Worm (Caenorhabditis elegans) whole organism, young adult: Measurements from ENCODE around the gene C27B7.2.

Experiments used
- B0035.1 ChIP-seq: sonication (generic microtip); optimal IDR thresholded peaks from 2 replicates; lab custom pipeline; 2016; ENCODE audit warnings: missing genetic modification characterization, mild to moderate bottlenecking, missing compliant biosample characterization, missing genotype, missing genetic modification reagents
- C17E4.6 ChIP-seq: fragments of 200-800 bp; sonication (Bioruptor generic); IDR thresholded peaks from 2 replicates; pipeline ENCODE4 v1.3.6; 2022; ENCODE audit warnings: missing genetic modification reagents, missing genetic modification characterization, missing compliant biosample characterization
- D2030.7 ChIP-seq: fragments of 200-800 bp; sonication (Bioruptor generic); IDR thresholded peaks from 2 replicates; pipeline ENCODE4 v1.3.6; 2022; ENCODE audit warnings: missing genetic modification reagents, missing genetic modification characterization, missing compliant biosample characterization
- F10E7.11 ChIP-seq: sonication (generic microtip); optimal IDR thresholded peaks from 2 replicates; lab custom pipeline; 2017; ENCODE audit warnings: mild to moderate bottlenecking, missing genetic modification characterization, moderate library complexity, missing compliant biosample characterization
- F23B12.7 ChIP-seq: sonication (generic microtip); optimal IDR thresholded peaks from 2 replicates; lab custom pipeline; 2017; ENCODE audit warnings: missing genetic modification characterization, mild to moderate bottlenecking, missing compliant biosample characterization, antibody characterized with exemption, moderate library complexity; ENCODE audit not compliant: insufficient read depth
- F39B2.1 ChIP-seq: fragments of 200-800 bp; sonication (Bioruptor generic); IDR thresholded peaks from 2 replicates; pipeline ENCODE4 v1.3.6; 2022; ENCODE audit warnings: missing genetic modification reagents, missing genetic modification characterization, missing compliant biosample characterization
- F57A8.1 ChIP-seq: fragments of 200-800 bp; sonication (Bioruptor generic); optimal IDR thresholded peaks from 2 replicates; lab custom pipeline; 2018; ENCODE audit warnings: mild to moderate bottlenecking, missing genetic modification characterization, moderate library complexity, missing compliant biosample characterization
- T26A5.8 ChIP-seq: sonication (generic microtip); optimal IDR thresholded peaks from 2 replicates; lab custom pipeline; 2016; ENCODE audit warnings: missing genetic modification characterization, missing compliant biosample characterization
- Y67H2A.10 ChIP-seq: fragments of 200-800 bp; sonication (Bioruptor generic); conservative IDR thresholded peaks from 2 replicates; pipeline ENCODE4 v1.3.6; 2022; ENCODE audit warnings: missing genetic modification reagents, missing genetic modification characterization, missing compliant biosample characterization
- ama-1 ChIP-seq, 3 experiments: fragments of 150-350 bp in 1 of 3; sonication (generic microtip) in 2 of 3; optimal IDR thresholded peaks; 2 replicates each; lab custom pipeline; 2014 to 2018; ENCODE audit warnings: missing biosample characterization in 2 of 3, missing genetic modification characterization in 2 of 3, missing genetic modification reagents in 2 of 3
- aptf-2 ChIP-seq: fragments of 200-800 bp; sonication (Bioruptor generic); conservative IDR thresholded peaks from 2 replicates; pipeline ENCODE4 v1.3.6; 2022; ENCODE audit warnings: missing genetic modification reagents, missing genetic modification characterization, missing compliant biosample characterization
- attf-3 ChIP-seq: fragments of 200-800 bp; sonication (Bioruptor generic); conservative IDR thresholded peaks from 2 replicates; pipeline ENCODE4 v1.3.6; 2022; ENCODE audit warnings: missing genetic modification reagents, missing genetic modification characterization, missing compliant biosample characterization
- attf-6 ChIP-seq: fragments of 200-800 bp; sonication (Bioruptor generic); IDR thresholded peaks from 2 replicates; pipeline ENCODE4 v1.3.6; 2022; ENCODE audit warnings: missing genetic modification reagents, missing genetic modification characterization, missing compliant biosample characterization
- bed-1 ChIP-seq: fragments of 200-800 bp; sonication (Bioruptor generic); IDR thresholded peaks from 2 replicates; pipeline ENCODE4 v1.3.6; 2022; ENCODE audit warnings: missing genetic modification reagents, missing genetic modification characterization, missing compliant biosample characterization
- cebp-1 ChIP-seq, 2 experiments: fragments of 200-800 bp in 1 of 2; sonication (Bioruptor generic) in 1 of 2; sonication (generic microtip) in 1 of 2; IDR thresholded peaks in 1 of 2; optimal IDR thresholded peaks in 1 of 2; 2 replicates each; pipeline versions ENCODE4 v1.3.6 to Lab custom; 2017 to 2022; ENCODE audit warnings: missing compliant biosample characterization in 2 of 2, missing genetic modification characterization in 2 of 2, mild to moderate bottlenecking in 1 of 2, missing genetic modification reagents in 1 of 2, moderate library complexity in 1 of 2
- ceh-100 ChIP-seq: fragments of 200-800 bp; sonication (Bioruptor generic); IDR thresholded peaks from 2 replicates; pipeline ENCODE4 v1.3.6; 2022; ENCODE audit warnings: missing genetic modification reagents, missing genetic modification characterization, missing compliant biosample characterization
- ceh-40 ChIP-seq: fragments of 200-800 bp; sonication (Bioruptor generic); IDR thresholded peaks from 2 replicates; pipeline ENCODE4 v1.3.6; 2022; ENCODE audit warnings: missing genetic modification characterization, missing compliant biosample characterization
- ets-4 ChIP-seq: fragments of 200-800 bp; sonication (Bioruptor generic); optimal IDR thresholded peaks from 2 replicates; lab custom pipeline; 2018; ENCODE audit warnings: mild to moderate bottlenecking, missing genetic modification characterization, missing compliant biosample characterization
- gei-17 ChIP-seq: fragments of 200-800 bp; sonication (Bioruptor generic); optimal IDR thresholded peaks from 2 replicates; lab custom pipeline; 2018; ENCODE audit warnings: mild to moderate bottlenecking, missing genetic modification characterization, missing compliant biosample characterization
- hlh-12 ChIP-seq: sonication (generic microtip); optimal IDR thresholded peaks from 2 replicates; lab custom pipeline; 2016; ENCODE audit warnings: missing genetic modification characterization, missing compliant biosample characterization
- hmg-1.2 ChIP-seq: fragments of 200-800 bp; sonication (Bioruptor generic); IDR thresholded peaks from 2 replicates; pipeline ENCODE4 v1.3.6; 2022; ENCODE audit warnings: missing genetic modification reagents, missing genetic modification characterization, missing compliant biosample characterization
- hrde-1 ChIP-seq: sonication (generic microtip); optimal IDR thresholded peaks from 2 replicates; lab custom pipeline; 2016; ENCODE audit warnings: missing genetic modification characterization, mild to moderate bottlenecking, missing compliant biosample characterization, moderate library complexity, missing genotype, missing genetic modification reagents, borderline replicate concordance
- let-607 ChIP-seq, 2 experiments: fragments of 200-800 bp in 1 of 2; sonication (Bioruptor generic) in 1 of 2; sonication (generic microtip) in 1 of 2; optimal IDR thresholded peaks; 2 replicates each; lab custom pipeline; 2016 to 2018; ENCODE audit warnings: mild to moderate bottlenecking in 2 of 2, missing compliant biosample characterization in 2 of 2, missing genetic modification characterization in 2 of 2, moderate library complexity in 2 of 2, missing genotype in 1 of 2
- lir-1 ChIP-seq: fragments of 200-800 bp; sonication (Bioruptor generic); conservative IDR thresholded peaks from 2 replicates; pipeline ENCODE4 v1.3.6; 2022; ENCODE audit warnings: missing genetic modification reagents, missing genetic modification characterization, missing compliant biosample characterization
- lsy-27 ChIP-seq: sonication (generic microtip); optimal IDR thresholded peaks from 2 replicates; lab custom pipeline; 2017; ENCODE audit warnings: missing genetic modification characterization, mild to moderate bottlenecking, missing compliant biosample characterization, antibody characterized with exemption, missing genotype, borderline replicate concordance; ENCODE audit not compliant: insufficient read depth
- madf-3 ChIP-seq: fragments of 200-800 bp; sonication (Bioruptor generic); IDR thresholded peaks from 2 replicates; pipeline ENCODE4 v1.3.6; 2022; ENCODE audit warnings: missing genetic modification reagents, missing genetic modification characterization, missing compliant biosample characterization
- madf-8 ChIP-seq: fragments of 200-800 bp; sonication (Bioruptor generic); conservative IDR thresholded peaks from 2 replicates; pipeline ENCODE4 v1.3.6; 2022; ENCODE audit warnings: missing genetic modification reagents, missing genetic modification characterization, missing compliant biosample characterization
- mel-28 ChIP-seq: sonication (generic microtip); optimal IDR thresholded peaks from 2 replicates; lab custom pipeline; 2016; ENCODE audit warnings: borderline replicate concordance, mild to moderate bottlenecking, missing genetic modification characterization, missing compliant biosample characterization
- nfyb-1 ChIP-seq: fragments of 200-800 bp; sonication (Bioruptor generic); IDR thresholded peaks from 2 replicates; pipeline ENCODE4 v1.3.6; 2022; ENCODE audit warnings: missing genetic modification reagents, missing genetic modification characterization, missing compliant biosample characterization
- nhr-90 ChIP-seq: sonication (generic microtip); optimal IDR thresholded peaks from 2 replicates; lab custom pipeline; 2016; ENCODE audit warnings: missing genotype, mild to moderate bottlenecking, missing genetic modification characterization, missing compliant biosample characterization
- pha-4 ChIP-seq: fragments of 150-350 bp; sonication (generic microtip); optimal IDR thresholded peaks from 2 replicates; lab custom pipeline; 2014; ENCODE audit warnings: missing biosample characterization, missing genetic modification reagents, missing genetic modification characterization
- snpc-4 ChIP-seq, 5 experiments: fragments of 150-350 bp in 1 of 5; sonication (generic microtip) in 4 of 5; optimal IDR thresholded peaks; 2 replicates each; lab custom pipeline; 2014 to 2018; ENCODE audit warnings: missing genetic modification characterization in 5 of 5, missing biosample characterization in 3 of 5, antibody characterized with exemption in 2 of 5, mild to moderate bottlenecking in 2 of 5, missing compliant biosample characterization in 2 of 5, missing genotype in 2 of 5, moderate library complexity in 2 of 5, missing genetic modification reagents in 1 of 5
- somi-1 ChIP-seq: fragments of 200-800 bp; sonication (Bioruptor generic); optimal IDR thresholded peaks from 2 replicates; lab custom pipeline; 2018; ENCODE audit warnings: mild to moderate bottlenecking, missing genetic modification characterization, missing compliant biosample characterization
- sptf-2 ChIP-seq: fragments of 200-800 bp; sonication (Bioruptor generic); optimal IDR thresholded peaks from 2 replicates; lab custom pipeline; 2018; ENCODE audit warnings: mild to moderate bottlenecking, missing genetic modification characterization, missing compliant biosample characterization
- tlf-1 ChIP-seq: fragments of 200-800 bp; sonication (Bioruptor generic); optimal IDR thresholded peaks from 2 replicates; lab custom pipeline; 2018; ENCODE audit warnings: mild to moderate bottlenecking, missing genetic modification characterization, missing compliant biosample characterization
- unc-62 ChIP-seq: fragments of 150-350 bp; optimal IDR thresholded peaks from 2 replicates; lab custom pipeline; 2014; ENCODE audit warnings: missing biosample characterization, missing genetic modification reagents, missing genetic modification characterization
- xnd-1 ChIP-seq: sonication (generic microtip); optimal IDR thresholded peaks from 2 replicates; lab custom pipeline; 2016; ENCODE audit warnings: missing genotype, missing genetic modification reagents, missing genetic modification characterization, missing compliant biosample characterization
- ztf-18 ChIP-seq: sonication (generic microtip); optimal IDR thresholded peaks from 2 replicates; lab custom pipeline; 2016; ENCODE audit warnings: missing genotype, mild to moderate bottlenecking, missing genetic modification characterization, missing compliant biosample characterization
- ztf-22 ChIP-seq: fragments of 200-800 bp; sonication (Bioruptor generic); optimal IDR thresholded peaks from 2 replicates; lab custom pipeline; 2018; ENCODE audit warnings: mild to moderate bottlenecking, missing genetic modification characterization, moderate library complexity, missing compliant biosample characterization
- ztf-26 ChIP-seq: sonication (generic microtip); optimal IDR thresholded peaks from 2 replicates; lab custom pipeline; 2017; ENCODE audit warnings: missing genetic modification characterization, missing compliant biosample characterization
- ztf-28 ChIP-seq: fragments of 200-800 bp; sonication (Bioruptor generic); IDR thresholded peaks from 2 replicates; pipeline ENCODE4 v1.3.6; 2022; ENCODE audit warnings: missing genetic modification reagents, missing genetic modification characterization, missing compliant biosample characterization

The C27B7.2 gene

ce11 chrIV:8923381-8923780, 30.7 kb downstream of the C27B7.2 start (continued):
- TF ChIP-seq ztf-18 (tag; lab: Kevin White, UChicago) = peak; percentile 94
- TF ChIP-seq aptf-2 = no peak
- no peak for TF ChIP-seq somi-1 (GFP tag; lab: Kevin White, UChicago)
- TF ChIP-seq ztf-22 (GFP tag; lab: Kevin White, UChicago) = no peak
- no peak for TF ChIP-seq ceh-40 (GFP tag; lab: Robert Waterston, UW)
- no peak for TF ChIP-seq lsy-27
- no peak for TF ChIP-seq ama-1 (optimal IDR thresholded peaks at IDR 0.05; lab: Kevin White, UChicago)
- TF ChIP-seq ama-1 (GFP tag; optimal IDR thresholded peaks at IDR 0.05; lab: Kevin White, UChicago) = no peak

ce11 chrIV:8924126-8924525, 31.5 kb downstream of the C27B7.2 start:
- TF ChIP-seq madf-3 (GFP tag; lab: Robert Waterston, UW) (no peak), tlf-1 (no peak), T26A5.8 (tag; lab: Kevin White, UChicago) (no peak), nhr-90 (tag; lab: Kevin White, UChicago) (no peak)

DNA sequence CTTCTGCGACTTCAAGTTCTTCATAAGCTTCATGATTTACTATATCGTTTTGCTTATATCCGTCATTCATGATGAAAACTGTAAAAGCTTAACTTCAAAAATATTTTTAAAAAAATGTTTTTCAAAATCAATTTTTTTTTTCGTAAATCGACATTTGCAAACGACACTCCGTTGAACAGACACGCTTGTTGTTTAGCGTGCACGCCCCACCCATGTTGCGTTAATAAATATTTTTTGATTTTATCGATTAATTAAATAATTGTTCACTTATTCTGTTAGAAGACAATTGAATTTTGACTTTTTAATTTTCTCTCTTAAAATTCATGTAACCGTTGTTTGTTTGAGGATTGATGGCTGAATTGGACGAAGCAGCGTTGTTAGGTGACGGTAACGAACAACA, 33.3 kb downstream of the C27B7.2 start, which contains the start of the genes D1046.2 and cfim-2:
Gene D1046.2 (minus strand): TSS at position 78 of the 400 bp plus-strand sequence.
Gene cfim-2 (plus strand): TSS at position 335 of the 400 bp plus-strand sequence.
- TF ChIP-seq F23B12.7 (tag; lab: Kevin White, UChicago) = peak; percentile 4
- TF ChIP-seq sptf-2 = no peak
- TF ChIP-seq attf-3 (GFP tag; lab: Robert Waterston, UW) = peak; percentile 96

DNA sequence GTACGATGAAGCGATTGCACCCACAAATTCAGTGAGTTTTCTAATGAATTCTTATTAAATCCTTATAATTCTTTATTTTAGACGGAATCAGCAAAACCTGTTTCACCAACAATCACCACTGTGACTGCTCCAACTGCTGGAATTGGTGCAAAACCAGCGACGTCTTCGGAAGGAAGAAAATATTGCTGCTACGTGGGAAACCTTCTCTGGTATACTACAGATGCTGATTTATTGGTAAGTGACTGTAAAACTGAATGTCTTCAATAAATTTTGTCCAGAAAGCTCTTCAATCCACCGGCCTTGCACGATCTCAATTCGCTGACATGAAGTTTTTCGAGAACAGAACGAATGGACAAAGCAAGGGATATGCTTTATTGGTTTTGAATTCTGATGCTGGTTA, 33.9 kb downstream of the C27B7.2 start:
- TF ChIP-seq bed-1 (GFP tag; lab: Robert Waterston, UW) (no peak), F39B2.1 (GFP tag; lab: Robert Waterston, UW) (no peak), D2030.7 (GFP tag; lab: Robert Waterston, UW) (no peak), let-607 (tag; optimal IDR thresholded peaks at IDR 0.05; lab: Kevin White, UChicago) (no peak), ztf-28 (GFP tag; lab: Robert Waterston, UW) (no peak), nfyb-1 (GFP tag; lab: Robert Waterston, UW) (no peak), hrde-1 (no peak), lsy-27 (no peak), C17E4.6 (no peak), unc-62 (GFP tag; lab: Kevin White, UChicago) (no peak), attf-6 (no peak), hlh-12 (tag; lab: Kevin White, UChicago) (no peak), B0035.1 (tag; lab: Kevin White, UChicago) (no peak), Y67H2A.10 (GFP tag; lab: Robert Waterston, UW) (no peak), cebp-1 (GFP tag; IDR thresholded peaks at IDR 0.05; lab: Robert Waterston, UW) (no peak), cebp-1 (tag; optimal IDR thresholded peaks at IDR 0.05; lab: Kevin White, UChicago) (no peak), gei-17 (no peak), xnd-1 (tag; lab: Kevin White, UChicago) (no peak)

- TF ChIP-seq ets-4 (GFP tag; lab: Kevin White, UChicago) (peak; percentile 93), madf-8 (0 out of 2 replicates have a peak, but pooled peaks have one; percentile 21), lir-1 (GFP tag; lab: Robert Waterston, UW) (peak; percentile 76), ceh-100 (GFP tag; lab: Robert Waterston, UW) (peak; percentile 74), F10E7.11 (peak; percentile 92), mel-28 (tag; lab: Kevin White, UChicago) (peak; percentile 31), let-607 (tag; optimal IDR thresholded peaks at IDR 0.05; lab: Kevin White, UChicago) (peak; percentile 54 to 64), ztf-26 (tag; lab: Kevin White, UChicago) (peak; percentile 78), F57A8.1 (GFP tag; lab: Kevin White, UChicago) (peak; percentile 70), snpc-4 (GFP tag; optimal IDR thresholded peaks at IDR 0.05; lab: Kevin White, UChicago) (peak; percentile 65), snpc-4 (tag; optimal IDR thresholded peaks at IDR 0.05; lab: Kevin White, UChicago) (peak; percentile 31 to 84 (median 81)), pha-4 (tag; lab: Kevin White, UChicago) (no peak), hmg-1.2 (GFP tag; lab: Robert Waterston, UW) (peak; percentile 78)
These were observed 34.4 kb downstream of the C27B7.2 start for ce11 chrIV:8927093-8927492.
